Fruit fly (Drosophila melanogaster): ENCODE data around the gene Naa60.

Naa60 gene

DNA sequence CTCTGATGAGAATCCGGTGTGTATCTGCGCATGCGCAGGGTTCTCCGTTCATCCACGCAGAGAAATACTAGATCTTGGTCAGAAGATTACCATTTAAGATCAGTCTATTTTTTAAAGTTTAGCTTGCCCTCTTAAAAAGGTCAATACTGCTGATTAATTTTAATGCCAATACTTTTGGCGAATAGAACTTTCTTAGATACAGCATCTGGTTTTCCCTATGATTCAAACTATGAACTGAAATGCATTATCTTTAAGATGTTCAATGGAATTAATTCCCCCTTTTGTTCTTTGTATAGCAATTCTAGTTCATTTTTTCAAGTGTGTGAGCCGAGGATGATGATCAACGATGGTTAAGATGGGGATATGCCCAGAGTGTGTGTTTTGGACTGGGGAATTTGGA is 15.6 kb downstream of the Naa60 start:
- no peak for TF ChIP-seq kni (GFP tag; optimal IDR thresholded peaks at IDR 0.05)
- TF ChIP-seq D19A (tag; optimal IDR thresholded peaks at IDR 0.05), result peak; percentile 4
- TF ChIP-seq Blimp-1 (GFP tag; optimal IDR thresholded peaks at IDR 0.05), result peak; percentile 27
- no peak for TF ChIP-seq p53 (GFP tag; optimal IDR thresholded peaks at IDR 0.05)
- TF ChIP-seq GATAe (GFP tag; conservative IDR thresholded peaks at IDR 0.05), result no peak
- TF ChIP-seq CG8924 (tag; optimal IDR thresholded peaks at IDR 0.05), result no peak
- TF ChIP-seq CG17829 (tag; optimal IDR thresholded peaks at IDR 0.05), result peak; percentile 18
- no peak for TF ChIP-seq cato (GFP tag; optimal IDR thresholded peaks at IDR 0.05; ENCODE audit: borderline replicate concordance)
- TF ChIP-seq dmrt99B (tag; optimal IDR thresholded peaks at IDR 0.05), result peak; percentile 3
- no peak for TF ChIP-seq Sry-δ (GFP tag; optimal IDR thresholded peaks at IDR 0.05)
- TF ChIP-seq Sin3A (optimal IDR thresholded peaks at IDR 0.05), result no peak
- TF ChIP-seq Sox100B (GFP tag; optimal IDR thresholded peaks at IDR 0.05), result peak; percentile 1
- TF ChIP-seq emc (GFP tag; optimal IDR thresholded peaks at IDR 0.05), result no peak
- peak; percentile 49 for TF ChIP-seq lbe (GFP tag; optimal IDR thresholded peaks at IDR 0.05)
- TF ChIP-seq sens (GFP tag), result peak; percentile 77
- TF ChIP-seq CG4404 (GFP tag; IDR thresholded peaks at IDR 0.05), result no peak
- no peak for TF ChIP-seq eyg (GFP tag; optimal IDR thresholded peaks at IDR 0.05)
- no peak for TF ChIP-seq shn (GFP tag; optimal IDR thresholded peaks at IDR 0.05)
- TF ChIP-seq CG18262 (tag; optimal IDR thresholded peaks at IDR 0.05), result peak; percentile 55
- no peak for TF ChIP-seq Atf3 (GFP tag; optimal IDR thresholded peaks at IDR 0.05)
- TF ChIP-seq Fer2 (tag; optimal IDR thresholded peaks at IDR 0.05), result no peak
- no peak for TF ChIP-seq CG6254 (GFP tag; optimal IDR thresholded peaks at IDR 0.05)
- TF ChIP-seq exex (tag; optimal IDR thresholded peaks at IDR 0.05), result no peak
- no peak for TF ChIP-seq tin (GFP tag; optimal IDR thresholded peaks at IDR 0.05)
- no peak for TF ChIP-seq insv (GFP tag; optimal IDR thresholded peaks at IDR 0.05)
- no peak for TF ChIP-seq CG7786 (GFP tag; optimal IDR thresholded peaks at IDR 0.05)
- no peak for TF ChIP-seq CG10431 (GFP tag; optimal IDR thresholded peaks at IDR 0.05)
- peak in 1 of 2 experiments; percentile 48 for TF ChIP-seq bsh (GFP tag; optimal IDR thresholded peaks at IDR 0.05)
- TF ChIP-seq Ssrp (tag; optimal IDR thresholded peaks at IDR 0.05), result no peak
- TF ChIP-seq pho (GFP tag; optimal IDR thresholded peaks at IDR 0.05), result no peak
- no peak for TF ChIP-seq vnd (GFP tag; IDR thresholded peaks at IDR 0.05; ENCODE audit: partially characterized antibody)
- no peak for TF ChIP-seq CG11398 (GFP tag; optimal IDR thresholded peaks at IDR 0.05)
- peak; percentile 45 for TF ChIP-seq nom (GFP tag; optimal IDR thresholded peaks at IDR 0.05)
- no peak for TF ChIP-seq CG31388 (GFP tag; optimal IDR thresholded peaks at IDR 0.05)
- no peak for TF ChIP-seq CG10462 (GFP tag; optimal IDR thresholded peaks at IDR 0.05)
- no peak for TF ChIP-seq Drgx (GFP tag; IDR thresholded peaks at IDR 0.05)
- peak; percentile 40 for TF ChIP-seq CG2712 (tag; optimal IDR thresholded peaks at IDR 0.05)
- TF ChIP-seq CG1602 (GFP tag; optimal IDR thresholded peaks at IDR 0.05), result no peak
- no peak for TF ChIP-seq gfzf (GFP tag; optimal IDR thresholded peaks at IDR 0.05)
- TF ChIP-seq dmrt11E (tag; optimal IDR thresholded peaks at IDR 0.05), result peak; percentile 3
- no peak for TF ChIP-seq Mad (GFP tag; optimal IDR thresholded peaks at IDR 0.05)
- no peak for TF ChIP-seq tgo (GFP tag; IDR thresholded peaks at IDR 0.05)
- TF ChIP-seq CG33557 (GFP tag; optimal IDR thresholded peaks at IDR 0.05), result peak; percentile 1
- TF ChIP-seq vvl (GFP tag; IDR thresholded peaks at IDR 0.05), result no peak
- TF ChIP-seq dpn (GFP tag; optimal IDR thresholded peaks at IDR 0.05), result no peak
- TF ChIP-seq prd (optimal IDR thresholded peaks at IDR 0.05), result no peak
- peak; percentile 24; the same call in 1 of the 3 replicates for TF ChIP-seq prd (GFP tag; IDR thresholded peaks at IDR 0.05)
- peak; percentile 4 for TF ChIP-seq gem (tag; optimal IDR thresholded peaks at IDR 0.05)
- TF ChIP-seq CG10147 (GFP tag; optimal IDR thresholded peaks at IDR 0.05), result no peak
- no peak for TF ChIP-seq zen2 (GFP tag; IDR thresholded peaks at IDR 0.05; ENCODE audit: partially characterized antibody)
- TF ChIP-seq dimm (GFP tag; IDR thresholded peaks at IDR 0.05), result no peak
- TF ChIP-seq Fer1 (GFP tag; optimal IDR thresholded peaks at IDR 0.05), result no peak
